Fruit fly (Drosophila melanogaster) whole organism, embryonic: ENCODE measurements around the gene Pdcd4.

Experiments used
- Abd-B ChIP-seq: fragments of 200-800 bp; sonication (Bioruptor generic); optimal IDR thresholded peaks from 2 replicates; lab custom pipeline; 2018; ENCODE audit warnings: missing biosample characterization, mild to moderate bottlenecking, missing genetic modification characterization, moderate library complexity
- Ada2b ChIP-seq: fragments of 200-800 bp; sonication (Bioruptor generic); IDR thresholded peaks from 2 replicates; pipeline ENCODE4 v1.3.6; 2022; ENCODE audit warnings: missing biosample characterization, missing genetic modification characterization
- Asciz ChIP-seq: fragments of 200-800 bp; sonication (Bioruptor generic); optimal IDR thresholded peaks from 2 replicates; lab custom pipeline; 2017; ENCODE audit warnings: missing biosample characterization, mild to moderate bottlenecking, missing genetic modification characterization, missing genetic modification reagents
- BEAF-32 ChIP-seq: fragments of 200-800 bp; sonication (Bioruptor generic); optimal IDR thresholded peaks from 3 replicates; lab custom pipeline; 2017; ENCODE audit warnings: missing biosample characterization, missing genetic modification characterization, mild to moderate bottlenecking, moderate library complexity, missing genetic modification reagents
- CG13287 ChIP-seq: fragments of 200-800 bp; sonication (Bioruptor generic); IDR thresholded peaks from 2 replicates; pipeline ENCODE4 v1.3.6; 2022; ENCODE audit warnings: missing biosample characterization, missing genetic modification characterization; ENCODE audit not compliant: partially characterized antibody
- CG14965 ChIP-seq: fragments of 200-800 bp; sonication (Bioruptor generic); optimal IDR thresholded peaks from 2 replicates; lab custom pipeline; 2016; ENCODE audit warnings: missing biosample characterization, missing genetic modification characterization, borderline replicate concordance
- CG15011 ChIP-seq: fragments of 200-800 bp; sonication (Bioruptor generic); optimal IDR thresholded peaks from 3 replicates; lab custom pipeline; 2018; ENCODE audit warnings: missing biosample characterization, mild to moderate bottlenecking, missing genetic modification characterization
- CG1647 ChIP-seq: fragments of 200-800 bp; sonication (Bioruptor generic); optimal IDR thresholded peaks from 3 replicates; lab custom pipeline; 2016; ENCODE audit warnings: missing biosample characterization, missing genetic modification characterization
- CG17359 ChIP-seq: fragments of 200-800 bp; sonication (Bioruptor generic); optimal IDR thresholded peaks from 3 replicates; lab custom pipeline; 2018; ENCODE audit warnings: missing biosample characterization, mild to moderate bottlenecking, missing genetic modification characterization, moderate library complexity
- CG17612 ChIP-seq: fragments of 200-800 bp; sonication (Bioruptor generic); IDR thresholded peaks from 2 replicates; pipeline ENCODE4 v1.3.6; 2022; ENCODE audit warnings: missing biosample characterization, missing genetic modification characterization
- CG2116 ChIP-seq: fragments of 200-800 bp; sonication (Bioruptor generic); optimal IDR thresholded peaks from 3 replicates; lab custom pipeline; 2018; ENCODE audit warnings: missing biosample characterization, mild to moderate bottlenecking, missing genetic modification characterization
- CG3065 ChIP-seq: fragments of 200-800 bp; sonication (Bioruptor generic); optimal IDR thresholded peaks from 2 replicates; lab custom pipeline; 2016; ENCODE audit warnings: missing biosample characterization, missing genetic modification characterization
- CG31224 ChIP-seq: fragments of 200-800 bp; sonication (Bioruptor generic); IDR thresholded peaks from 2 replicates; pipeline ENCODE4 v1.3.6; 2022; ENCODE audit warnings: missing biosample characterization, missing genetic modification characterization
- CG33557 ChIP-seq: fragments of 200-800 bp; sonication (Bioruptor generic); optimal IDR thresholded peaks from 2 replicates; lab custom pipeline; 2019; ENCODE audit warnings: missing biosample characterization, mild to moderate bottlenecking, missing genetic modification characterization, moderate library complexity
- CG3995 ChIP-seq: fragments of 200-800 bp; sonication (Bioruptor generic); optimal IDR thresholded peaks from 3 replicates; lab custom pipeline; 2016; ENCODE audit warnings: missing biosample characterization, missing genetic modification characterization
- CG4854 ChIP-seq: fragments of 200-800 bp; sonication (Bioruptor generic); optimal IDR thresholded peaks from 2 replicates; lab custom pipeline; 2016; ENCODE audit warnings: missing biosample characterization, missing genetic modification characterization, inconsistent platforms
- CG7963 ChIP-seq: fragments of 200-800 bp; sonication (Bioruptor generic); IDR thresholded peaks from 3 replicates; pipeline ENCODE4 v1.3.6; 2022; ENCODE audit warnings: missing biosample characterization, missing genetic modification characterization; ENCODE audit not compliant: partially characterized antibody
- CG8478 ChIP-seq: fragments of >200 bp; optimal IDR thresholded peaks from 2 replicates; lab custom pipeline; 2018
- CG8924 ChIP-seq: fragments of 200-800 bp; optimal IDR thresholded peaks from 3 replicates; lab custom pipeline; 2019; ENCODE audit warnings: missing biosample characterization, mild to moderate bottlenecking, missing genetic modification characterization, moderate library complexity
- CG9215 ChIP-seq: fragments of 200-800 bp; sonication (Bioruptor generic); IDR thresholded peaks from 2 replicates; pipeline ENCODE4 v1.3.6; 2022; ENCODE audit warnings: missing biosample characterization, missing genetic modification characterization
- CG9437 ChIP-seq: fragments of 200-800 bp; sonication (Bioruptor generic); optimal IDR thresholded peaks from 2 replicates; lab custom pipeline; 2018; ENCODE audit warnings: missing biosample characterization, mild to moderate bottlenecking, missing genetic modification characterization
- CkIIα-i1 ChIP-seq: fragments of 200-800 bp; sonication (Bioruptor generic); IDR thresholded peaks from 2 replicates; pipeline ENCODE4 v1.3.6; 2022; ENCODE audit warnings: missing biosample characterization, missing genetic modification characterization
- Deaf1 ChIP-seq: fragments of 200-800 bp; optimal IDR thresholded peaks from 3 replicates; lab custom pipeline; 2019; ENCODE audit warnings: missing biosample characterization, mild to moderate bottlenecking, missing genetic modification characterization, moderate library complexity
- Dip3 ChIP-seq: fragments of 200-800 bp; sonication (Bioruptor generic); optimal IDR thresholded peaks from 3 replicates; lab custom pipeline; 2016; ENCODE audit warnings: missing biosample characterization, missing genetic modification characterization
- Fer1 ChIP-seq: fragments of 200-800 bp; sonication (Bioruptor generic); optimal IDR thresholded peaks from 2 replicates; lab custom pipeline; 2017; ENCODE audit warnings: missing biosample characterization, mild to moderate bottlenecking, missing genetic modification characterization
- H15 ChIP-seq: fragments of 200-800 bp; sonication (Bioruptor generic); IDR thresholded peaks from 3 replicates; pipeline ENCODE4 v1.3.6; 2022; ENCODE audit warnings: missing biosample characterization, missing genetic modification characterization
- Kr ChIP-seq: fragments of 200-800 bp; sonication (Bioruptor generic); optimal IDR thresholded peaks from 2 replicates; lab custom pipeline; 2017; ENCODE audit warnings: missing biosample characterization, mild to moderate bottlenecking, missing genetic modification characterization
- Lhr ChIP-seq: fragments of 200-800 bp; sonication (Bioruptor generic); optimal IDR thresholded peaks from 3 replicates; lab custom pipeline; 2017; ENCODE audit warnings: mild to moderate bottlenecking, missing biosample characterization, missing genetic modification reagents, missing genetic modification characterization
- Lim3 ChIP-seq: fragments of 200-800 bp; sonication (Bioruptor generic); IDR thresholded peaks from 2 replicates; pipeline ENCODE4 v1.3.6; 2022; ENCODE audit warnings: missing biosample characterization, missing genetic modification characterization
- Spps ChIP-seq: fragments of 200-800 bp; sonication (Bioruptor generic); optimal IDR thresholded peaks from 2 replicates; lab custom pipeline; 2018; ENCODE audit warnings: missing biosample characterization, mild to moderate bottlenecking, missing genetic modification characterization
- Sry-β ChIP-seq: fragments of 200-800 bp; sonication (Bioruptor generic); optimal IDR thresholded peaks from 2 replicates; lab custom pipeline; 2018; ENCODE audit warnings: missing biosample characterization, mild to moderate bottlenecking, missing genetic modification characterization, moderate library complexity
- Stat92E ChIP-seq, 3 experiments: fragments of >200 bp in 2 of 3; fragments of 200-800 bp in 1 of 3; sonication (Bioruptor generic) in 1 of 3; optimal IDR thresholded peaks; 2 replicates each; lab custom pipeline; 2017 to 2019; ENCODE audit warnings: missing biosample characterization in 3 of 3, missing genetic modification characterization in 3 of 3, mild to moderate bottlenecking in 1 of 3, moderate library complexity in 1 of 3
- Tbp ChIP-seq: fragments of >200 bp; optimal IDR thresholded peaks from 2 replicates; lab custom pipeline; 2018; ENCODE audit warnings: missing biosample characterization, missing genetic modification characterization
- Vsx1 ChIP-seq: fragments of 200-800 bp; sonication (Bioruptor generic); optimal IDR thresholded peaks from 2 replicates; lab custom pipeline; 2017; ENCODE audit warnings: missing biosample characterization, mild to moderate bottlenecking, missing genetic modification characterization, missing genetic modification reagents
- crp ChIP-seq, 2 experiments: fragments of 200-800 bp; sonication (Bioruptor generic); optimal IDR thresholded peaks; 2 replicates in 1 of 2; 3 replicates in 1 of 2; lab custom pipeline; 2017; ENCODE audit warnings: missing biosample characterization in 2 of 2, missing genetic modification characterization in 2 of 2, mild to moderate bottlenecking in 1 of 2, moderate library complexity in 1 of 2
- dimm ChIP-seq: fragments of 200-800 bp; sonication (Bioruptor generic); IDR thresholded peaks from 2 replicates; pipeline ENCODE4 v1.3.6; 2022; ENCODE audit warnings: missing biosample characterization, missing genetic modification characterization
- ems ChIP-seq: fragments of 200-800 bp; sonication (Bioruptor generic); optimal IDR thresholded peaks from 3 replicates; lab custom pipeline; 2016; ENCODE audit warnings: missing biosample characterization, missing genetic modification characterization
- fd64A ChIP-seq: fragments of 200-800 bp; sonication (Bioruptor generic); optimal IDR thresholded peaks from 3 replicates; lab custom pipeline; 2018; ENCODE audit warnings: missing biosample characterization, mild to moderate bottlenecking, missing genetic modification characterization
- ham ChIP-seq: fragments of 200-800 bp; sonication (Bioruptor generic); IDR thresholded peaks from 2 replicates; pipeline ENCODE4 v1.3.6; 2022; ENCODE audit warnings: missing biosample characterization, missing genetic modification characterization
- lbe ChIP-seq: fragments of 200-800 bp; sonication (Bioruptor generic); optimal IDR thresholded peaks from 2 replicates; lab custom pipeline; 2016; ENCODE audit warnings: missing biosample characterization, mild to moderate bottlenecking, missing genetic modification characterization
- onecut ChIP-seq: fragments of 200-800 bp; sonication (Bioruptor generic); IDR thresholded peaks from 2 replicates; pipeline ENCODE4 v1.3.6; 2022; ENCODE audit warnings: missing biosample characterization, missing genetic modification characterization
- pan ChIP-seq, 4 experiments: fragments of >200 bp in 3 of 4; fragments of 200-800 bp in 1 of 4; sonication (Bioruptor generic) in 1 of 4; optimal IDR thresholded peaks in 3 of 4; IDR thresholded peaks in 1 of 4; 2 replicates each; pipeline versions ENCODE4 v1.3.6 to Lab custom; 2017 to 2022; ENCODE audit warnings: missing biosample characterization in 2 of 4, missing genetic modification characterization in 2 of 4, mixed read lengths in 1 of 4
- pfk ChIP-seq: fragments of 200-800 bp; sonication (Bioruptor generic); optimal IDR thresholded peaks from 2 replicates; lab custom pipeline; 2018; ENCODE audit warnings: missing biosample characterization, mild to moderate bottlenecking, missing genetic modification characterization, moderate library complexity
- pita ChIP-seq: fragments of 200-800 bp; sonication (Bioruptor generic); optimal IDR thresholded peaks from 2 replicates; lab custom pipeline; 2017; ENCODE audit warnings: missing biosample characterization, mild to moderate bottlenecking, missing genetic modification characterization
- run ChIP-seq: fragments of 200-800 bp; sonication (Bioruptor generic); optimal IDR thresholded peaks from 3 replicates; lab custom pipeline; 2018; ENCODE audit warnings: missing biosample characterization, mild to moderate bottlenecking, missing genetic modification characterization
- sc ChIP-seq, 3 experiments: fragments of >200 bp in 2 of 3; fragments of 200-800 bp in 1 of 3; sonication (Bioruptor generic) in 1 of 3; optimal IDR thresholded peaks; 2 replicates in 2 of 3; 3 replicates in 1 of 3; lab custom pipeline; 2017; ENCODE audit warnings: mild to moderate bottlenecking in 1 of 3, missing biosample characterization in 1 of 3, missing genetic modification characterization in 1 of 3, missing genetic modification reagents in 1 of 3
- sens ChIP-seq: fragments of 200-800 bp; sonication (Bioruptor generic); peaks from one replicate; lab custom pipeline; 2016; ENCODE audit warnings: missing biosample characterization, missing genetic modification characterization
- sima ChIP-seq: fragments of 200-800 bp; sonication (Bioruptor generic); optimal IDR thresholded peaks from 2 replicates; lab custom pipeline; 2016; ENCODE audit warnings: missing biosample characterization, missing genetic modification characterization
- slp2 ChIP-seq: fragments of 200-800 bp; sonication (Bioruptor generic); optimal IDR thresholded peaks from 2 replicates; lab custom pipeline; 2016; ENCODE audit warnings: missing biosample characterization, missing genetic modification characterization
- wek ChIP-seq: fragments of 200-800 bp; sonication (Bioruptor generic); optimal IDR thresholded peaks from 3 replicates; lab custom pipeline; 2018; ENCODE audit warnings: missing biosample characterization, mild to moderate bottlenecking, missing genetic modification characterization, moderate library complexity

Gene Pdcd4

dm6 chrX:13744599-13745052 is 10.6 kb downstream of the Pdcd4 start, which contains the start of gene Grip91 (continued):
- TF ChIP-seq Lim3 (GFP tag; lab: Robert Waterston, UW): no peak
- 0 out of 2 replicates have a peak, but pooled peaks have one; percentile 8 for TF ChIP-seq CG9215 (GFP tag; lab: Robert Waterston, UW)
- TF ChIP-seq Ada2b: no peak
- no peak for TF ChIP-seq CG8478
- TF ChIP-seq CG13287: peak; percentile 54; the same call in 1 of the 2 replicates
- no peak for TF ChIP-seq dimm
- TF ChIP-seq Lhr (GFP tag; lab: Kevin White, UChicago): peak; percentile 64
- no peak for TF ChIP-seq H15 (GFP tag; lab: Robert Waterston, UW)
- TF ChIP-seq pan (optimal IDR thresholded peaks at IDR 0.05; lab: Kevin White, UChicago): no peak
- TF ChIP-seq pan (GFP tag; optimal IDR thresholded peaks at IDR 0.05 in 1 of 2, IDR thresholded peaks at IDR 0.05 in 1 of 2): no peak
- TF ChIP-seq Stat92E (GFP tag; optimal IDR thresholded peaks at IDR 0.05; lab: Kevin White, UChicago): no peak
- no peak for TF ChIP-seq CG15011 (GFP tag; lab: Kevin White, UChicago)
- TF ChIP-seq wek (GFP tag; lab: Kevin White, UChicago): no peak
- no peak for TF ChIP-seq Spps (tag; lab: Kevin White, UChicago)
- TF ChIP-seq ems (GFP tag; lab: Kevin White, UChicago): no peak
- TF ChIP-seq CG31224 (GFP tag; lab: Robert Waterston, UW): no peak
- no peak for TF ChIP-seq Asciz (GFP tag; lab: Kevin White, UChicago)
- TF ChIP-seq BEAF-32 (GFP tag; lab: Kevin White, UChicago): peak; percentile 52
- no peak for TF ChIP-seq CG9437 (GFP tag; lab: Kevin White, UChicago)
- TF ChIP-seq CG3995 (GFP tag; lab: Kevin White, UChicago): no peak
- no peak for TF ChIP-seq pfk (GFP tag; lab: Kevin White, UChicago)
- TF ChIP-seq pita (GFP tag; lab: Kevin White, UChicago): no peak
- peak; percentile 35 for TF ChIP-seq CG8924 (tag; lab: Kevin White, UChicago)
- TF ChIP-seq CG7963 (GFP tag; lab: Robert Waterston, UW): no peak
- no peak for TF ChIP-seq Dip3 (GFP tag; lab: Kevin White, UChicago)
- no peak for TF ChIP-seq lbe (GFP tag; lab: Kevin White, UChicago)
- TF ChIP-seq sima: no peak
- TF ChIP-seq Fer1 (GFP tag; lab: Kevin White, UChicago): no peak
- no peak for TF ChIP-seq Deaf1 (tag; lab: Kevin White, UChicago)
- TF ChIP-seq Abd-B (GFP tag; lab: Kevin White, UChicago): no peak
- TF ChIP-seq Vsx1 (GFP tag; lab: Kevin White, UChicago): no peak
- no peak for TF ChIP-seq CG1647 (GFP tag; lab: Kevin White, UChicago)
- TF ChIP-seq Sry-β: no peak
- TF ChIP-seq CG4854: no peak
- TF ChIP-seq CG2116 (GFP tag; lab: Kevin White, UChicago): peak; percentile 49
- TF ChIP-seq ham (GFP tag; lab: Robert Waterston, UW): no peak
- TF ChIP-seq CG17612 (GFP tag; lab: Robert Waterston, UW): no peak
- no peak for TF ChIP-seq Tbp (GFP tag; lab: Kevin White, UChicago)
- TF ChIP-seq run (tag; lab: Kevin White, UChicago): no peak
- no peak for TF ChIP-seq slp2 (GFP tag; lab: Kevin White, UChicago)
- no peak for TF ChIP-seq fd64A (GFP tag; lab: Kevin White, UChicago)
- no peak for TF ChIP-seq sc (optimal IDR thresholded peaks at IDR 0.05; lab: Kevin White, UChicago)
- TF ChIP-seq sc (GFP tag; optimal IDR thresholded peaks at IDR 0.05; lab: Kevin White, UChicago): no peak
- TF ChIP-seq CkIIα-i1 (GFP tag; lab: Robert Waterston, UW): no peak
- TF ChIP-seq crp (GFP tag; optimal IDR thresholded peaks at IDR 0.05; lab: Kevin White, UChicago): peak in 1 of 2 experiments; percentile 56
- no peak for TF ChIP-seq Kr (GFP tag; lab: Kevin White, UChicago)
- TF ChIP-seq onecut (GFP tag; lab: Robert Waterston, UW): no peak
- TF ChIP-seq CG33557 (GFP tag; lab: Kevin White, UChicago): no peak
- TF ChIP-seq CG17359 (tag; lab: Kevin White, UChicago): no peak
- TF ChIP-seq CG14965 (GFP tag; lab: Kevin White, UChicago): no peak
- peak; percentile 71 for TF ChIP-seq sens (GFP tag; lab: Kevin White, UChicago)
- no peak for TF ChIP-seq CG3065 (GFP tag; lab: Kevin White, UChicago)
